Fruit fly (Drosophila melanogaster) Kc167 (cell line): ENCODE results near the gene Cp18.
A peak's percentile ranks its signal among the peaks of the same experiment; 100 is the strongest.

Experiments
- Myc ChIP-seq: fragments of >200 bp; optimal IDR thresholded peaks from 2 replicates; lab custom pipeline; 2017; ENCODE audit warnings: missing external identifiers
- Sin3A ChIP-seq: fragments of >200 bp; optimal IDR thresholded peaks from 2 replicates; lab custom pipeline; 2018; ENCODE audit warnings: missing external identifiers
- h ChIP-seq: fragments of >200 bp; optimal IDR thresholded peaks from 3 replicates; lab custom pipeline; 2018; ENCODE audit warnings: missing external identifiers
- insv ChIP-seq: fragments of >200 bp; optimal IDR thresholded peaks from 3 replicates; lab custom pipeline; 2018; ENCODE audit warnings: missing external identifiers
- psq ChIP-seq: fragments of >200 bp; optimal IDR thresholded peaks from 2 replicates; lab custom pipeline; 2017; ENCODE audit warnings: missing external identifiers
- ttk ChIP-seq: sonication (Bioruptor generic); optimal IDR thresholded peaks from 2 replicates; lab custom pipeline; 2017; ENCODE audit warnings: missing external identifiers

Gene Cp18

dm6 chr3L:8690630-8691029, 36.0 kb upstream of the Cp18 start:
- TF ChIP-seq insv (lab: Kevin White, UChicago) (no peak), h (no peak), ttk (lab: Kevin White, UChicago) (no peak), Sin3A (lab: Kevin White, UChicago) (no peak), Myc (lab: Kevin White, UChicago) (no peak), psq (lab: Kevin White, UChicago) (no peak)

dm6 chr3L:8691891-8692874, 34.4 kb upstream of the Cp18 start:
- TF ChIP-seq psq (lab: Kevin White, UChicago): no peak
- TF ChIP-seq ttk (lab: Kevin White, UChicago): no peak
- TF ChIP-seq Sin3A (lab: Kevin White, UChicago): no peak
- TF ChIP-seq Myc (lab: Kevin White, UChicago): no peak
- no peak for TF ChIP-seq insv (lab: Kevin White, UChicago)
- TF ChIP-seq h: no peak

- TF ChIP-seq Sin3A (lab: Kevin White, UChicago) (no peak), psq (lab: Kevin White, UChicago) (no peak), ttk (lab: Kevin White, UChicago) (no peak), Myc (lab: Kevin White, UChicago) (no peak), insv (lab: Kevin White, UChicago) (no peak), h (no peak)
Observed at dm6 chr3L:8693558-8694502, 32.8 kb upstream of the Cp18 start.

DNA sequence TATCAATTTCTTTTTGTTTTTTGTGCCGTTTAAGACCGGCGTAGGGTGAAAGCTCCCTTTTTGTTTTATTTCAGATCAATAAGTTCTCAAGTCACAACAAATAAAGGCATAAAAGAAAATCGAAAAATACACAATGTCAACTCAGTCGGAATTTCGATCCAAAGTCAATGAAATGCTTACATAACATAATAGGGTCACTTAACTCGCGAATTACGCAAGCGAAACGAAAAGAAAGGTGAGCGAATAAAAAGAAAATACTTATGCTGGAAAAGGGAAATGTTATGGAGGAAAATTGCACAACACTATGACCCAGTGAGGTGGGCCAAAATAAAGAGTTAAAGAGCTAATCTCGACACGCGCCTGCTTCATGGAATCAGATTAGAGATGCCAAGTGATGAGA, 30.6 kb upstream of the Cp18 start:
- no peak for TF ChIP-seq psq (lab: Kevin White, UChicago)
- TF ChIP-seq insv (lab: Kevin White, UChicago): no peak
- TF ChIP-seq ttk (lab: Kevin White, UChicago): no peak
- TF ChIP-seq h: no peak
- no peak for TF ChIP-seq Sin3A (lab: Kevin White, UChicago)
- no peak for TF ChIP-seq Myc (lab: Kevin White, UChicago)

DNA sequence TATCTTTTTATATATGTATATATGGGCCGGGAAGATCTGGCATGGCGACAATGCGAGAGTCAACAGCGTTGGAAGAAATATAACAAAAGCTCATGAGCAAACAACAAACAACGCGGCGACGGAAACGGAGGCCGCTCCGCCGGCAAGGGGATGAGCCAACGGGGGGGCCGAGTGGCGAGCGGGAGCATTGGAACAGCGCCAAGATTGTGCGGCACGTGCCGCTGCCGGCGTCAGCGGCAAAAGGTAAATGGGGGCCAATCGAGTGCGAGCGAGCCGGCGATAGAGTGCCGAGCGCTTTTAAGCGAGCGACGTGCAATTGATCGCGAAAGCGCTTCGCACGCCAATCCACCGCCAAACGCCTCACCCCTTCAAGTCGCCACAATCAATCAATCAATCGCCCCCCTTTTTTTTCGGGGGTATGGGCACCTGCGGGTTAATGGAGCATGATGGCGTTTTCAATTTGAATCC, 30.1 kb upstream of the Cp18 start:
- no peak for TF ChIP-seq insv (lab: Kevin White, UChicago)

- TF ChIP-seq ttk (lab: Kevin White, UChicago) (no peak), Myc (lab: Kevin White, UChicago) (no peak), insv (lab: Kevin White, UChicago) (no peak), h (no peak)
Observed at dm6 chr3L:8697862-8698261, 28.7 kb upstream of the Cp18 start.

dm6 chr3L:8698493-8699166, 28.0 kb upstream of the Cp18 start:
- TF ChIP-seq h (no peak), ttk (lab: Kevin White, UChicago) (no peak), psq (lab: Kevin White, UChicago) (no peak), Sin3A (lab: Kevin White, UChicago) (no peak), insv (lab: Kevin White, UChicago) (no peak), Myc (lab: Kevin White, UChicago) (no peak)

DNA sequence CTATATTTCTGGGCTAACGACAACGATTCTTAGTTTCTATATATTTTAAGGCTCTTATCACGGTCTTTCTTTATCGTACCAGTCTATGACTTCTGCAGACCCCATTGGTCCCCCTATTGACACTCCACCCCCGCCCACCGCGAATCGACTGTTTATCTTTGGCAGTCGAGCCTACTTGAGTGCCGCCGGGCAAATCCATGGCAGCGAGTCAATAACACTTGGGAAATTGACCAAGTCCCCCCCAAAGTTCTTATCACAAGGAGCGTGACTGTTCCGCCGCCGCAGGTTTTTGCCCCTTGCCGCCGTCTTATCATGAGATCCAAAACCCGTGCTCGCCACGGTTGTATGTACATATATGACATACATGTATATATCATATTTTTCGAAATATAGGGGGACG, 27.0 kb upstream of the Cp18 start:
- TF ChIP-seq Sin3A (lab: Kevin White, UChicago): no peak
- no peak for TF ChIP-seq insv (lab: Kevin White, UChicago)
- no peak for TF ChIP-seq h
- no peak for TF ChIP-seq Myc (lab: Kevin White, UChicago)
- TF ChIP-seq ttk (lab: Kevin White, UChicago): no peak
- TF ChIP-seq psq (lab: Kevin White, UChicago): no peak

- no peak for TF ChIP-seq Myc (lab: Kevin White, UChicago)
- no peak for TF ChIP-seq psq (lab: Kevin White, UChicago)
- peak; percentile 16 for TF ChIP-seq h
- no peak for TF ChIP-seq Sin3A (lab: Kevin White, UChicago)
- TF ChIP-seq ttk (lab: Kevin White, UChicago): no peak
- TF ChIP-seq insv (lab: Kevin White, UChicago): no peak
Observed at dm6 chr3L:8700054-8700642, 26.4 kb upstream of the Cp18 start.

DNA sequence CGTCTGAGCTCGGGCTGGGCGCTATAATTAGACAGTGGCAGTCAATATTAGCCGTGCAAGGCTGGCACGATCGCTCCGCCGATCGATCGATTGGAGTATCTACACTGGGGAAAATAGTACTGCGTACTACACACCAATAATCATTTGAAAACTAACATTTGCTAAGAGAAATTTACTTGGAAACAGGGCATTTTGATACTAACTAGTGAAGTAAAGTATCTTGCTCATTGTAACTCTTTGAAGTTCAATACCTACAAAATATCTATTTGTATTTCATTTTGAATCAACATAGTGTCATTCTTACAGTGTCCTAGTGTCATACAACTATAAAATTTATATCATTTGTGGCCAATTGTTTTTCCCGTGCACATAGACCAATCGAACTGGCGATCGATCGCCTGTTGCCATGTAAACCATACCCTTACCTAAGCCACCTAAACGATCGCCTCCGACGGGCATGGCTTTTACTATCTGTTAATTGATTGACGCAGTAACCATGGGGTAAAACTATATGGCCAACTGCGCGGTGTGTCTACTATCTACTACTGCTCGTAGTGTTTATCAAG, 25.9 kb upstream of the Cp18 start:
- no peak for TF ChIP-seq insv (lab: Kevin White, UChicago)
- no peak for TF ChIP-seq ttk (lab: Kevin White, UChicago)
- no peak for TF ChIP-seq psq (lab: Kevin White, UChicago)
- no peak for TF ChIP-seq h
- TF ChIP-seq Myc (lab: Kevin White, UChicago): no peak
- TF ChIP-seq Sin3A (lab: Kevin White, UChicago): no peak
